Fruit fly (Drosophila melanogaster): ENCODE measurements around the gene Rpt3R.

DNA sequence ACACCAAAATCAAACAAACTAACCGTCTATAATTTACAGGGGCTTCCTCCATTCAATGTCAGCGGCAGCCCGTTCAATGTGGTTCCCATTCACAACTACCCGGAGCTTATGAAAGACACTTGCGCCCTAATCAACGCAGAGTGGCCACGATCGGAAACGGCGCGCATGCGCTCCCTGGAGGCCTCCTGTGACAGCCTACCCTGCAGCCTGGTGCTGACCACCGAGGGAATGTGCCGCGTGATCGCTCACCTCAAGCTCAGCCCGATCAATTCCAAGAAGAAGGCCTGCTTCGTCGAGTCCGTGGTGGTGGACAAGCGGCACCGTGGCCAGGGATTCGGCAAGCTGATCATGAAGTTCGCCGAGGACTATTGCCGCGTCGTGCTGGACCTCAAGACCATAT, 12.6 kb upstream of the Rpt3R start, which contains the start of gene MED6:
- no peak for TF ChIP-seq Dll (optimal IDR thresholded peaks at IDR 0.05)
- no peak for TF ChIP-seq pan (optimal IDR thresholded peaks at IDR 0.05)
- no peak for TF ChIP-seq CG8478 (optimal IDR thresholded peaks at IDR 0.05)

Measured in whole organism.